Worm (Caenorhabditis elegans) whole organism, mixed stage, embryonic: Measurements from ENCODE around the gene fis-1.
A peak's percentile ranks its signal among the peaks of the same experiment; 100 is the strongest.

Experiments used
- M03D4.4 ChIP-seq: sonication (generic microtip); optimal IDR thresholded peaks from 2 replicates; lab custom pipeline; 2017; ENCODE audit warnings: mild to moderate bottlenecking, missing genetic modification characterization, missing compliant biosample characterization
- blmp-1 ChIP-seq: fragments of 150-350 bp; optimal IDR thresholded peaks from 2 replicates; lab custom pipeline; 2014; ENCODE audit warnings: missing biosample characterization, missing genetic modification characterization
- ceh-39 ChIP-seq: fragments of 150-350 bp; optimal IDR thresholded peaks from 2 replicates; lab custom pipeline; 2014; ENCODE audit warnings: missing biosample characterization, missing genetic modification characterization
- ceh-43 ChIP-seq: fragments of 200-800 bp; sonication (Bioruptor generic); optimal IDR thresholded peaks from 2 replicates; lab custom pipeline; 2018; ENCODE audit warnings: mild to moderate bottlenecking, missing genetic modification characterization, moderate library complexity, missing compliant biosample characterization
- ceh-83 ChIP-seq: fragments of 200-800 bp; sonication (Bioruptor generic); optimal IDR thresholded peaks from 2 replicates; lab custom pipeline; 2018; ENCODE audit warnings: mild to moderate bottlenecking, missing genetic modification characterization, missing compliant biosample characterization
- ces-1 ChIP-seq: fragments of 150-350 bp; optimal IDR thresholded peaks from 2 replicates; lab custom pipeline; 2014; ENCODE audit warnings: missing biosample characterization, missing genetic modification reagents, missing genetic modification characterization
- cnd-1 ChIP-seq: fragments of 200-800 bp; sonication (Bioruptor generic); optimal IDR thresholded peaks from 2 replicates; lab custom pipeline; 2018; ENCODE audit warnings: mild to moderate bottlenecking, missing genetic modification characterization, missing compliant biosample characterization
- drap-1 ChIP-seq: fragments of 200-800 bp; sonication (Bioruptor generic); optimal IDR thresholded peaks from 3 replicates; lab custom pipeline; 2018; ENCODE audit warnings: mild to moderate bottlenecking, missing genetic modification characterization, missing compliant biosample characterization
- elt-1 ChIP-seq: sonication (generic microtip); optimal IDR thresholded peaks from 2 replicates; lab custom pipeline; 2017; ENCODE audit warnings: missing genetic modification characterization, mild to moderate bottlenecking, missing compliant biosample characterization, antibody characterized with exemption, moderate library complexity, borderline replicate concordance; ENCODE audit not compliant: insufficient read depth
- elt-3 ChIP-seq: fragments of 150-350 bp; optimal IDR thresholded peaks from 2 replicates; lab custom pipeline; 2014; ENCODE audit warnings: missing biosample characterization, missing genetic modification characterization
- flh-1 ChIP-seq: fragments of 200-800 bp; sonication (Bioruptor generic); optimal IDR thresholded peaks from 2 replicates; lab custom pipeline; 2018; ENCODE audit warnings: mild to moderate bottlenecking, missing genetic modification characterization, moderate library complexity, missing compliant biosample characterization
- ham-2 ChIP-seq: fragments of 200-800 bp; sonication (Bioruptor generic); optimal IDR thresholded peaks from 2 replicates; lab custom pipeline; 2018; ENCODE audit warnings: mild to moderate bottlenecking, missing genetic modification characterization, missing compliant biosample characterization
- hlh-1 ChIP-seq: fragments of 150-350 bp; optimal IDR thresholded peaks from 2 replicates; lab custom pipeline; 2014; ENCODE audit warnings: missing biosample characterization, missing genetic modification reagents, missing genetic modification characterization
- lin-13 ChIP-seq: fragments of 150-350 bp; optimal IDR thresholded peaks from 2 replicates; lab custom pipeline; 2014; ENCODE audit warnings: missing biosample characterization, missing genetic modification characterization
- lin-32 ChIP-seq: fragments of 200-800 bp; sonication (Bioruptor generic); optimal IDR thresholded peaks from 2 replicates; lab custom pipeline; 2018; ENCODE audit warnings: mild to moderate bottlenecking, missing genetic modification characterization, missing compliant biosample characterization
- lsy-2 ChIP-seq: fragments of 150-350 bp; optimal IDR thresholded peaks from 2 replicates; lab custom pipeline; 2014; ENCODE audit warnings: missing biosample characterization, missing genetic modification characterization
- mab-5 ChIP-seq: fragments of 150-350 bp; optimal IDR thresholded peaks from 2 replicates; lab custom pipeline; 2014; ENCODE audit warnings: missing biosample characterization, missing genetic modification characterization
- mep-1 ChIP-seq: fragments of 150-350 bp; optimal IDR thresholded peaks from 2 replicates; lab custom pipeline; 2017; ENCODE audit warnings: missing biosample characterization, missing genetic modification reagents, missing genetic modification characterization, inconsistent platforms
- mls-2 ChIP-seq: sonication (generic microtip); optimal IDR thresholded peaks from 2 replicates; lab custom pipeline; 2016; ENCODE audit warnings: mild to moderate bottlenecking, missing genetic modification characterization, moderate library complexity, missing compliant biosample characterization
- nhr-12 ChIP-seq: fragments of 150-350 bp; optimal IDR thresholded peaks from 2 replicates; lab custom pipeline; 2014; ENCODE audit warnings: missing biosample characterization, missing genetic modification characterization
- nhr-2 ChIP-seq: fragments of 150-350 bp; optimal IDR thresholded peaks from 2 replicates; lab custom pipeline; 2014; ENCODE audit warnings: missing biosample characterization, missing genetic modification characterization
- nhr-237 ChIP-seq: fragments of 150-350 bp; optimal IDR thresholded peaks from 2 replicates; lab custom pipeline; 2014; ENCODE audit warnings: missing biosample characterization, missing genetic modification characterization
- nhr-28 ChIP-seq: fragments of 150-350 bp; optimal IDR thresholded peaks from 2 replicates; lab custom pipeline; 2014; ENCODE audit warnings: missing biosample characterization, missing genetic modification characterization
- nhr-76 ChIP-seq: sonication (generic microtip); optimal IDR thresholded peaks from 2 replicates; lab custom pipeline; 2017; ENCODE audit warnings: missing biosample characterization, missing genetic modification characterization
- pha-4 ChIP-seq: fragments of 150-350 bp; optimal IDR thresholded peaks from 2 replicates; lab custom pipeline; 2018; ENCODE audit warnings: missing biosample characterization, missing genetic modification reagents, missing genetic modification characterization
- sem-2 ChIP-seq: fragments of 200-800 bp; sonication (Bioruptor generic); optimal IDR thresholded peaks from 2 replicates; lab custom pipeline; 2018; ENCODE audit warnings: mild to moderate bottlenecking, missing genetic modification characterization, missing compliant biosample characterization
- sptf-1 ChIP-seq: sonication (generic microtip); optimal IDR thresholded peaks from 2 replicates; lab custom pipeline; 2017; ENCODE audit warnings: mild to moderate bottlenecking, missing genetic modification characterization, moderate library complexity, missing compliant biosample characterization
- unc-120 ChIP-seq: sonication (generic microtip); optimal IDR thresholded peaks from 2 replicates; lab custom pipeline; 2017; ENCODE audit warnings: missing genetic modification characterization, missing compliant biosample characterization; ENCODE audit not compliant: poor library complexity, severe bottlenecking
- unc-39 ChIP-seq: fragments of 150-350 bp; optimal IDR thresholded peaks from 2 replicates; lab custom pipeline; 2014; ENCODE audit warnings: missing biosample characterization, missing genetic modification characterization
- unc-62 ChIP-seq: fragments of 150-350 bp; optimal IDR thresholded peaks from 2 replicates; lab custom pipeline; 2014; ENCODE audit warnings: missing biosample characterization, missing genetic modification reagents, missing genetic modification characterization
- ztf-11 ChIP-seq: fragments of 150-350 bp; optimal IDR thresholded peaks from 2 replicates; lab custom pipeline; 2014; ENCODE audit warnings: missing biosample characterization, missing genetic modification characterization

fis-1 gene

ce11 chrII:6741428-6741827 lies 13.5 kb upstream of the fis-1 start, which contains the start of gene exos-8:
Gene exos-8 (plus strand): TSS chrII:6741691.
- TF ChIP-seq lin-13 (tag; lab: Kevin White, UChicago) = peak; percentile 34
- no peak for TF ChIP-seq elt-1 (tag; lab: Kevin White, UChicago)
- peak; percentile 50 for TF ChIP-seq mls-2 (tag; lab: Kevin White, UChicago)
- TF ChIP-seq drap-1 (GFP tag; lab: Kevin White, UChicago) = peak; percentile 6
- TF ChIP-seq lin-32 (GFP tag; lab: Kevin White, UChicago) = peak; percentile 1
- peak; percentile 46 for TF ChIP-seq cnd-1 (tag; lab: Kevin White, UChicago)
- no peak for TF ChIP-seq pha-4 (tag; lab: Kevin White, UChicago)
- TF ChIP-seq ham-2 = no peak
- TF ChIP-seq mep-1 (tag; lab: Kevin White, UChicago) = peak; percentile 67
- TF ChIP-seq unc-62 (GFP tag; lab: Kevin White, UChicago) = no peak
- TF ChIP-seq ceh-39 (tag; lab: Kevin White, UChicago) = no peak
- TF ChIP-seq ces-1 (GFP tag; lab: Kevin White, UChicago) = peak; percentile 76
- peak; percentile 28 for TF ChIP-seq M03D4.4 (tag; lab: Kevin White, UChicago)
- TF ChIP-seq hlh-1 (tag; lab: Kevin White, UChicago) = no peak
- peak; percentile 49 for TF ChIP-seq nhr-237 (tag; lab: Kevin White, UChicago)
- TF ChIP-seq lsy-2 (tag; lab: Kevin White, UChicago) = peak; percentile 67

DNA sequence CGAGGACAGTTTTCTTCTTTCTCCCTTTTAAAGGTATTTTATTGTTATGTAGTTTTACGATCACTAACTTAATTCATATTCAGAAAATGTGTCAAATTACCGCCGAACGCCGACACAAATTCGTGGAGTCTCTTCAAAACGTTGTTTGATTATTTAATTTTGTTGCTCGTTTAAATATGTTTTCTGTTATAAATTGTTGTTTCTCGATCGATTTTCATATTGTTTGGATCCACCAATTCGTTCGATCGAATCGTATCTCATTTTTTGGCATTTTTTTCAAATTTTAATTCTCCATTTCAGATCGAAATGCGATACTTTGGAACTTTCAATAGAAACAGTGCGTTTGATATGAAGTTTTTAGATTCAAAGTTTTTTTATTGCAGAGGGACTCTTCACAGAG lies 12.4 kb upstream of the fis-1 start, which contains the start of gene F41G3.6:
Gene F41G3.6 (plus strand): TSS at position 301 of the 400 bp plus-strand sequence.
- TF ChIP-seq ceh-83 (GFP tag; lab: Kevin White, UChicago) = no peak
- TF ChIP-seq blmp-1 (tag; lab: Kevin White, UChicago) = no peak
- no peak for TF ChIP-seq flh-1
- TF ChIP-seq mab-5 = no peak
- no peak for TF ChIP-seq nhr-76 (tag; lab: Kevin White, UChicago)
- no peak for TF ChIP-seq unc-120 (tag; lab: Kevin White, UChicago)
- no peak for TF ChIP-seq lsy-2 (tag; lab: Kevin White, UChicago)
- TF ChIP-seq nhr-237 (tag; lab: Kevin White, UChicago) = no peak
- no peak for TF ChIP-seq unc-62 (GFP tag; lab: Kevin White, UChicago)
- no peak for TF ChIP-seq drap-1 (GFP tag; lab: Kevin White, UChicago)
- no peak for TF ChIP-seq nhr-2 (tag; lab: Kevin White, UChicago)
- no peak for TF ChIP-seq cnd-1 (tag; lab: Kevin White, UChicago)
- no peak for TF ChIP-seq ceh-43 (GFP tag; lab: Kevin White, UChicago)
- TF ChIP-seq nhr-12 = no peak
- TF ChIP-seq sem-2 (GFP tag; lab: Kevin White, UChicago) = no peak
- no peak for TF ChIP-seq M03D4.4 (tag; lab: Kevin White, UChicago)

ce11 chrII:6744648-6745047 lies 10.3 kb upstream of the fis-1 start, which contains the start of gene ins-15:
Gene ins-15 (minus strand): TSS chrII:6744748.
- TF ChIP-seq lsy-2 (tag; lab: Kevin White, UChicago) (no peak), unc-39 (no peak), nhr-2 (tag; lab: Kevin White, UChicago) (no peak), mls-2 (tag; lab: Kevin White, UChicago) (no peak), unc-120 (tag; lab: Kevin White, UChicago) (no peak), flh-1 (no peak), nhr-28 (tag; lab: Kevin White, UChicago) (no peak), mab-5 (no peak), ceh-43 (GFP tag; lab: Kevin White, UChicago) (no peak), sptf-1 (tag; lab: Kevin White, UChicago) (no peak), ceh-83 (GFP tag; lab: Kevin White, UChicago) (no peak), lin-32 (GFP tag; lab: Kevin White, UChicago) (no peak), ztf-11 (tag; lab: Kevin White, UChicago) (no peak), mep-1 (tag; lab: Kevin White, UChicago) (no peak), hlh-1 (tag; lab: Kevin White, UChicago) (no peak), nhr-76 (tag; lab: Kevin White, UChicago) (no peak), drap-1 (GFP tag; lab: Kevin White, UChicago) (no peak), sem-2 (GFP tag; lab: Kevin White, UChicago) (no peak), unc-62 (GFP tag; lab: Kevin White, UChicago) (no peak), blmp-1 (tag; lab: Kevin White, UChicago) (no peak)

DNA sequence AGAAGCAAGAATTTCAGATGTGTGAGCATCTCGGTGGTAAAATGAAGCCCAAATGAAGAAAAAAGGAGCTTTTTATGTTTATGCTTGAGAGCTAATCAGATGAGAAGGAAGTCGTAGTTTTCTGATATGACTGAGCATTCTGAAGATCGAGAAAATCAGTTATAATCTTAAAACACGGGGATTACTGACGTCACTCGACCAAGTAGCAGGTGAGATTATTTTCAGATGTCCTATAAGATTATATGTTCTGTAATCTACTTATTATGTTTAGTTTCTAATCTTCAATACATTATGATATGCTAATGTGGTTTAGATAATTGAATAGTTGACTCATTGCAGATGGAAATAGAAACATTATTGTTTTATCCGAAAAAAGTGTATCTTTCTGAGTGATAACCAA lies 9.2 kb upstream of the fis-1 start, which contains the start of gene ins-14:
Gene ins-14 (minus strand): TSS at position 32 of the 400 bp plus-strand sequence.
- no peak for TF ChIP-seq nhr-28 (tag; lab: Kevin White, UChicago)
- TF ChIP-seq elt-3 = no peak
- no peak for TF ChIP-seq ham-2
- no peak for TF ChIP-seq mep-1 (tag; lab: Kevin White, UChicago)
- TF ChIP-seq pha-4 (tag; lab: Kevin White, UChicago) = no peak
- TF ChIP-seq sem-2 (GFP tag; lab: Kevin White, UChicago) = no peak
